Fruit fly (Drosophila melanogaster): ENCODE data around the gene CG7214.

Gene CG7214

dm6 chr2L:7777979-7778692 is 33.5 kb upstream of the CG7214 start, which contains the start of gene CG7179:
Gene CG7179, minus strand, starts transcription at chr2L:7778029.
- TF ChIP-seq CG8319 (GFP tag; optimal IDR thresholded peaks at IDR 0.05) = no peak
- TF ChIP-seq fkh (GFP tag; optimal IDR thresholded peaks at IDR 0.05) = peak; percentile 72
- TF ChIP-seq CG16779 (tag; optimal IDR thresholded peaks at IDR 0.05) = no peak

- peak; percentile 60 for TF ChIP-seq fkh (GFP tag; optimal IDR thresholded peaks at IDR 0.05)
- no peak for TF ChIP-seq CG8119 (GFP tag; IDR thresholded peaks at IDR 0.05)
These were observed 30.6 kb upstream of the CG7214 start for dm6 chr2L:7775260-7775659.

- TF ChIP-seq fkh (GFP tag; optimal IDR thresholded peaks at IDR 0.05) (no peak), pdm3 (GFP tag; optimal IDR thresholded peaks at IDR 0.05) (no peak), eg (GFP tag; IDR thresholded peaks at IDR 0.05) (no peak; the same call in 2 of the 3 replicates), CG11294 (GFP tag; IDR thresholded peaks at IDR 0.05) (peak; percentile 9; the same call in 1 of the 2 replicates)
These were observed 27.3 kb upstream of the CG7214 start for dm6 chr2L:7771891-7772290.

- TF ChIP-seq Eip75B (GFP tag; optimal IDR thresholded peaks at IDR 0.05) (no peak), CG6808 (GFP tag; optimal IDR thresholded peaks at IDR 0.05) (no peak), CG11294 (GFP tag; IDR thresholded peaks at IDR 0.05) (no peak), Sox102F (GFP tag; optimal IDR thresholded peaks at IDR 0.05) (no peak), CG10669 (GFP tag; optimal IDR thresholded peaks at IDR 0.05) (no peak), Hr39 (GFP tag; optimal IDR thresholded peaks at IDR 0.05) (no peak), CG6792 (GFP tag; optimal IDR thresholded peaks at IDR 0.05) (no peak), esn (GFP tag; optimal IDR thresholded peaks at IDR 0.05) (no peak), Ets96B (tag; optimal IDR thresholded peaks at IDR 0.05) (no peak), CG6276 (GFP tag; optimal IDR thresholded peaks at IDR 0.05) (no peak), fd59A (GFP tag; optimal IDR thresholded peaks at IDR 0.05) (no peak), CG34406 (GFP tag; optimal IDR thresholded peaks at IDR 0.05) (no peak), net (GFP tag; optimal IDR thresholded peaks at IDR 0.05) (no peak), CG8319 (GFP tag; optimal IDR thresholded peaks at IDR 0.05) (no peak), Smox (GFP tag; optimal IDR thresholded peaks at IDR 0.05) (no peak), salr (GFP tag; optimal IDR thresholded peaks at IDR 0.05) (no peak)
These were observed 22.7 kb upstream of the CG7214 start, which contains the start of gene CG7191 for dm6 chr2L:7767328-7767727. Gene CG7191, plus strand, starts transcription at chr2L:7767628.

- TF ChIP-seq spab (GFP tag; optimal IDR thresholded peaks at IDR 0.05) = no peak
- TF ChIP-seq CG6854 (GFP tag; optimal IDR thresholded peaks at IDR 0.05) = no peak
- no peak for TF ChIP-seq cyc (GFP tag; optimal IDR thresholded peaks at IDR 0.05)
- TF ChIP-seq CG6792 (GFP tag; optimal IDR thresholded peaks at IDR 0.05) = no peak
- no peak for TF ChIP-seq Hr39 (GFP tag; optimal IDR thresholded peaks at IDR 0.05)
- no peak for TF ChIP-seq Blimp-1 (GFP tag; optimal IDR thresholded peaks at IDR 0.05)
- 0 out of 2 replicates have a peak, but pooled peaks have one; percentile 19 for TF ChIP-seq CG11294 (GFP tag; IDR thresholded peaks at IDR 0.05)
- peak; percentile 2 for TF ChIP-seq Hr4 (GFP tag; optimal IDR thresholded peaks at IDR 0.05)
- TF ChIP-seq Met (GFP tag; optimal IDR thresholded peaks at IDR 0.05) = no peak
- no peak for TF ChIP-seq dac (GFP tag; optimal IDR thresholded peaks at IDR 0.05)
- no peak for TF ChIP-seq CG11762 (GFP tag; optimal IDR thresholded peaks at IDR 0.05; ENCODE audit: insufficient read depth)
- TF ChIP-seq CG1621 (tag; optimal IDR thresholded peaks at IDR 0.05) = no peak
- no peak for TF ChIP-seq Sox102F (GFP tag; optimal IDR thresholded peaks at IDR 0.05)
- peak; percentile 10 for TF ChIP-seq acj6 (GFP tag; optimal IDR thresholded peaks at IDR 0.05)
- no peak for TF ChIP-seq OdsH (GFP tag; optimal IDR thresholded peaks at IDR 0.05)
- no peak for TF ChIP-seq CG4318 (GFP tag; optimal IDR thresholded peaks at IDR 0.05)
- TF ChIP-seq svp (GFP tag) = no peak
- no peak for TF ChIP-seq CG11902 (GFP tag; optimal IDR thresholded peaks at IDR 0.05)
- TF ChIP-seq esn (GFP tag; optimal IDR thresholded peaks at IDR 0.05) = no peak
- TF ChIP-seq eg (GFP tag; IDR thresholded peaks at IDR 0.05) = peak; percentile 51; the same call in 1 of the 3 replicates
- TF ChIP-seq salr (GFP tag; optimal IDR thresholded peaks at IDR 0.05) = no peak
- TF ChIP-seq CG15336 (GFP tag; IDR thresholded peaks at IDR 0.05) = peak; percentile 48; the same call in 1 of the 2 replicates
- peak; percentile 20 for TF ChIP-seq CG32006 (GFP tag; optimal IDR thresholded peaks at IDR 0.05)
- TF ChIP-seq Ets96B (tag; optimal IDR thresholded peaks at IDR 0.05) = no peak
- TF ChIP-seq Eip75B (GFP tag; optimal IDR thresholded peaks at IDR 0.05) = no peak
- TF ChIP-seq Sox15 (GFP tag; optimal IDR thresholded peaks at IDR 0.05) = no peak
- TF ChIP-seq CG10631 (GFP tag; optimal IDR thresholded peaks at IDR 0.05) = no peak
- no peak for TF ChIP-seq Sox14 (GFP tag; optimal IDR thresholded peaks at IDR 0.05)
- TF ChIP-seq CG8119 (GFP tag; IDR thresholded peaks at IDR 0.05) = peak; percentile 40; the same call in 1 of the 3 replicates
These were observed 12.2 kb upstream of the CG7214 start for dm6 chr2L:7756835-7757234.
